Worm (Caenorhabditis elegans) whole organism, midembryonic: ENCODE results near the gene F22B8.3.

Experiments
- T22C8.4 ChIP-seq: fragments of 200-800 bp; sonication (Bioruptor generic); IDR thresholded peaks from 2 replicates; pipeline ENCODE4 v1.3.6; 2022; ENCODE audit warnings: missing genetic modification characterization, missing compliant biosample characterization
- cog-1 ChIP-seq: sonication (generic microtip); optimal IDR thresholded peaks from 2 replicates; lab custom pipeline; 2016; ENCODE audit warnings: missing genetic modification characterization, missing compliant biosample characterization
- flt-1 ChIP-seq: fragments of 200-800 bp; sonication (Bioruptor generic); IDR thresholded peaks from 2 replicates; pipeline ENCODE4 v1.3.6; 2022; ENCODE audit warnings: missing genetic modification characterization, missing compliant biosample characterization
- klf-2 ChIP-seq: fragments of 200-800 bp; sonication (Bioruptor generic); conservative IDR thresholded peaks from 2 replicates; pipeline ENCODE4 v1.3.6; 2022; ENCODE audit warnings: missing genetic modification reagents, missing genetic modification characterization, missing compliant biosample characterization
- med-1 ChIP-seq: sonication (generic microtip); optimal IDR thresholded peaks from 2 replicates; lab custom pipeline; 2017; ENCODE audit warnings: missing genetic modification characterization, mild to moderate bottlenecking, missing compliant biosample characterization, antibody characterized with exemption, missing genetic modification reagents; ENCODE audit not compliant: insufficient read depth
- ref-1 ChIP-seq: fragments of 200-800 bp; sonication (Bioruptor generic); conservative IDR thresholded peaks from 2 replicates; pipeline ENCODE4 v1.3.6; 2022; ENCODE audit warnings: missing genetic modification reagents, missing genetic modification characterization, missing compliant biosample characterization
- tab-1 ChIP-seq: fragments of 200-800 bp; sonication (Bioruptor generic); IDR thresholded peaks from 2 replicates; pipeline ENCODE4 v1.3.6; 2022; ENCODE audit warnings: missing genetic modification characterization, missing compliant biosample characterization
- ztf-23 ChIP-seq: fragments of 200-800 bp; sonication (Bioruptor generic); IDR thresholded peaks from 2 replicates; pipeline ENCODE4 v1.3.6; 2022; ENCODE audit warnings: missing genetic modification reagents, missing genetic modification characterization, missing compliant biosample characterization
- ztf-29 ChIP-seq: fragments of 200-800 bp; sonication (Bioruptor generic); IDR thresholded peaks from 2 replicates; pipeline ENCODE4 v1.3.6; 2022; ENCODE audit warnings: missing genetic modification reagents, missing genetic modification characterization, missing compliant biosample characterization

F22B8.3 gene

ce11 chrV:16073856-16074255, 16.9 kb upstream of the F22B8.3 start, which contains the start of gene srj-10:
Gene srj-10 (minus strand): TSS chrV:16073956.
- TF ChIP-seq ztf-23 (GFP tag; lab: Robert Waterston, UW) (no peak), med-1 (GFP tag; lab: Kevin White, UChicago) (no peak), cog-1 (tag; lab: Kevin White, UChicago) (no peak), T22C8.4 (no peak), ztf-29 (GFP tag; lab: Robert Waterston, UW) (no peak), flt-1 (GFP tag; lab: Robert Waterston, UW) (no peak), tab-1 (no peak), klf-2 (no peak), ref-1 (GFP tag; lab: Robert Waterston, UW) (no peak)

ce11 chrV:16075250-16075709, 15.5 kb upstream of the F22B8.3 start, which contains the start of the genes F14H3.12 and srj-29:
Gene F14H3.12 (minus strand): TSS chrV:16075323.
Gene srj-29 (plus strand): TSS chrV:16075659.
- no peak for TF ChIP-seq ztf-29 (GFP tag; lab: Robert Waterston, UW)
- TF ChIP-seq med-1 (GFP tag; lab: Kevin White, UChicago): no peak
- TF ChIP-seq cog-1 (tag; lab: Kevin White, UChicago): no peak
- TF ChIP-seq ref-1 (GFP tag; lab: Robert Waterston, UW): no peak
- TF ChIP-seq klf-2: no peak
- TF ChIP-seq T22C8.4: no peak
- no peak for TF ChIP-seq ztf-23 (GFP tag; lab: Robert Waterston, UW)
- TF ChIP-seq flt-1 (GFP tag; lab: Robert Waterston, UW): no peak
- no peak for TF ChIP-seq tab-1

ce11 chrV:16080039-16080438, 10.7 kb upstream of the F22B8.3 start:
- no peak for TF ChIP-seq cog-1 (tag; lab: Kevin White, UChicago)
- no peak for TF ChIP-seq med-1 (GFP tag; lab: Kevin White, UChicago)

ce11 chrV:16080678-16081077, 10.1 kb upstream of the F22B8.3 start:
- TF ChIP-seq med-1 (GFP tag; lab: Kevin White, UChicago) (no peak), ztf-23 (GFP tag; lab: Robert Waterston, UW) (no peak), T22C8.4 (no peak), flt-1 (GFP tag; lab: Robert Waterston, UW) (no peak), ref-1 (GFP tag; lab: Robert Waterston, UW) (no peak), klf-2 (no peak), cog-1 (tag; lab: Kevin White, UChicago) (no peak), ztf-29 (GFP tag; lab: Robert Waterston, UW) (no peak), tab-1 (no peak)

ce11 chrV:16094284-16094683, 3.5 kb downstream of the F22B8.3 start, which contains the start of gene F22B8.7:
Gene F22B8.7 (plus strand): TSS chrV:16094584.
- TF ChIP-seq T22C8.4: no peak
- TF ChIP-seq med-1 (GFP tag; lab: Kevin White, UChicago): no peak
- no peak for TF ChIP-seq klf-2
- TF ChIP-seq ref-1 (GFP tag; lab: Robert Waterston, UW): no peak
- no peak for TF ChIP-seq tab-1
- TF ChIP-seq ztf-29 (GFP tag; lab: Robert Waterston, UW): no peak
- no peak for TF ChIP-seq flt-1 (GFP tag; lab: Robert Waterston, UW)
- TF ChIP-seq cog-1 (tag; lab: Kevin White, UChicago): no peak
- no peak for TF ChIP-seq ztf-23 (GFP tag; lab: Robert Waterston, UW)

- no peak for TF ChIP-seq med-1 (GFP tag; lab: Kevin White, UChicago)
Measured at ce11 chrV:16094862-16095261, 4.1 kb downstream of the F22B8.3 start.

ce11 chrV:16099441-16099840, 8.7 kb downstream of the F22B8.3 start, which contains the start of gene str-7:
Gene str-7 (minus strand): TSS chrV:16099541.
- no peak for TF ChIP-seq med-1 (GFP tag; lab: Kevin White, UChicago)
- TF ChIP-seq ref-1 (GFP tag; lab: Robert Waterston, UW): no peak
- no peak for TF ChIP-seq ztf-23 (GFP tag; lab: Robert Waterston, UW)
- TF ChIP-seq tab-1: no peak
- no peak for TF ChIP-seq klf-2
- TF ChIP-seq ztf-29 (GFP tag; lab: Robert Waterston, UW): no peak
- no peak for TF ChIP-seq flt-1 (GFP tag; lab: Robert Waterston, UW)

ce11 chrV:16100103-16100730, 9.4 kb downstream of the F22B8.3 start, which contains the start of gene cth-1:
Gene cth-1 (plus strand): TSS chrV:16100680.
- no peak for TF ChIP-seq cog-1 (tag; lab: Kevin White, UChicago)
- no peak for TF ChIP-seq tab-1
- TF ChIP-seq med-1 (GFP tag; lab: Kevin White, UChicago): no peak
- no peak for TF ChIP-seq ztf-23 (GFP tag; lab: Robert Waterston, UW)
- no peak for TF ChIP-seq klf-2
- TF ChIP-seq ref-1 (GFP tag; lab: Robert Waterston, UW): no peak
- no peak for TF ChIP-seq ztf-29 (GFP tag; lab: Robert Waterston, UW)
- TF ChIP-seq flt-1 (GFP tag; lab: Robert Waterston, UW): no peak
- no peak for TF ChIP-seq T22C8.4

- TF ChIP-seq flt-1 (GFP tag; lab: Robert Waterston, UW) (no peak), tab-1 (no peak), cog-1 (tag; lab: Kevin White, UChicago) (no peak), med-1 (GFP tag; lab: Kevin White, UChicago) (no peak), T22C8.4 (no peak), ztf-23 (GFP tag; lab: Robert Waterston, UW) (no peak), ztf-29 (GFP tag; lab: Robert Waterston, UW) (no peak), ref-1 (GFP tag; lab: Robert Waterston, UW) (no peak), klf-2 (no peak)
Measured at ce11 chrV:16103594-16103993, 12.8 kb downstream of the F22B8.3 start, which contains the start of gene argk-1. Gene argk-1 (plus strand): TSS chrV:16103894.

- TF ChIP-seq ztf-23 (GFP tag; lab: Robert Waterston, UW) (no peak), klf-2 (no peak), med-1 (GFP tag; lab: Kevin White, UChicago) (no peak), T22C8.4 (no peak)
Measured at ce11 chrV:16114237-16114636, 23.5 kb downstream of the F22B8.3 start, which contains the start of gene srxa-16. Gene srxa-16 (minus strand): TSS chrV:16114337.
